Worm (Caenorhabditis elegans): ENCODE data around the gene R57.2.

DNA sequence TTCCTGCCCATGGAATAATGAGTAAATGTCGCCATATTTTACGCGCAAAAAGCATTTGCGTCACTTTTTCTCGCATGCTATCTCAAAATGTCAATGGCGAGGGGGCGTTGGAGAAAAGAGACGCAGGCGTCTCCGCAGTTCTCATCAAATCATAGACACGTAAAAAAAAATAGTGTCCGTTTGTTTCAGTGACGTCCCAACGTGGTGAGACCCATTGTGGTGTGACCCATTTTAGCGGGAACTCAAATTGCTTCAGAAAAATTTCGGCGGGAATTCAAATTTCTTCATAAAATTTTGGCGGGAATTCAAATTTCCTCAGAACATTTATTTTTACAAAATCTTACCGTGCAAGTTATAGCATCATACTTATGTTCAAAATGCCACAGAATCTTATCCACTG lies 46.8 kb downstream of the R57.2 start:
- no peak for TF ChIP-seq klf-2 (GFP tag; conservative IDR thresholded peaks at IDR 0.05)
- TF ChIP-seq med-1 (GFP tag; optimal IDR thresholded peaks at IDR 0.05; ENCODE audit: insufficient read depth) = no peak
- TF ChIP-seq tab-1 (GFP tag; IDR thresholded peaks at IDR 0.05) = no peak
- TF ChIP-seq cog-1 (tag; optimal IDR thresholded peaks at IDR 0.05) = no peak
- TF ChIP-seq T22C8.4 (GFP tag; IDR thresholded peaks at IDR 0.05) = no peak
- TF ChIP-seq ref-1 (GFP tag; conservative IDR thresholded peaks at IDR 0.05) = no peak
- TF ChIP-seq flt-1 (GFP tag; IDR thresholded peaks at IDR 0.05) = no peak
- no peak for TF ChIP-seq ztf-23 (GFP tag; IDR thresholded peaks at IDR 0.05)

Data from whole organism, midembryonic.